Fruit fly (Drosophila melanogaster) whole organism, prepupa: ENCODE results near the gene UQCR-6.4L.
"Not testable (repeated sequence)": the region's sequence is repeated elsewhere in the genome, so short reads cannot be mapped to it uniquely, and the experiment has no call there.

Experiments
- CG1621 ChIP-seq: fragments of 200-800 bp; sonication (Bioruptor generic); optimal IDR thresholded peaks from 3 replicates; lab custom pipeline; 2018; ENCODE audit warnings: missing biosample characterization, mild to moderate bottlenecking, missing genetic modification characterization
- CG3919 ChIP-seq: fragments of 200-800 bp; sonication (Bioruptor generic); optimal IDR thresholded peaks from 3 replicates; lab custom pipeline; 2016; ENCODE audit warnings: missing biosample characterization, missing genetic modification characterization
- CG4318 ChIP-seq: fragments of 200-800 bp; sonication (Bioruptor generic); optimal IDR thresholded peaks from 3 replicates; lab custom pipeline; 2017; ENCODE audit warnings: missing biosample characterization, mild to moderate bottlenecking, missing genetic modification characterization
- Eip75B ChIP-seq: fragments of 200-800 bp; sonication (Bioruptor generic); optimal IDR thresholded peaks from 3 replicates; lab custom pipeline; 2016; ENCODE audit warnings: missing biosample characterization, missing genetic modification characterization
- Hr38 ChIP-seq: sonication (Bioruptor generic); optimal IDR thresholded peaks from 2 replicates; lab custom pipeline; 2016; ENCODE audit warnings: missing biosample characterization, missing genetic modification characterization
- Hr39 ChIP-seq: fragments of 200-800 bp; sonication (Bioruptor generic); optimal IDR thresholded peaks from 2 replicates; lab custom pipeline; 2016; ENCODE audit warnings: missing biosample characterization, missing genetic modification characterization
- Hr4 ChIP-seq: fragments of 200-800 bp; sonication (Bioruptor generic); optimal IDR thresholded peaks from 3 replicates; lab custom pipeline; 2016; ENCODE audit warnings: missing biosample characterization, missing genetic modification characterization
- OdsH ChIP-seq: fragments of 200-800 bp; sonication (Bioruptor generic); optimal IDR thresholded peaks from 3 replicates; lab custom pipeline; 2016; ENCODE audit warnings: missing biosample characterization, missing genetic modification characterization
- Smox ChIP-seq: fragments of 200-800 bp; sonication (Bioruptor generic); optimal IDR thresholded peaks from 3 replicates; lab custom pipeline; 2016; ENCODE audit warnings: missing biosample characterization, missing genetic modification characterization
- Sox15 ChIP-seq: fragments of 200-800 bp; sonication (Bioruptor generic); optimal IDR thresholded peaks from 3 replicates; lab custom pipeline; 2016; ENCODE audit warnings: missing biosample characterization, missing genetic modification characterization
- acj6 ChIP-seq: fragments of 200-800 bp; sonication (Bioruptor generic); optimal IDR thresholded peaks from 3 replicates; lab custom pipeline; 2016; ENCODE audit warnings: missing biosample characterization, missing genetic modification characterization
- eg ChIP-seq: fragments of 200-800 bp; sonication (Bioruptor generic); IDR thresholded peaks from 3 replicates; pipeline ENCODE4 v1.3.6; 2022; ENCODE audit warnings: missing biosample characterization, missing genetic modification characterization
- topi ChIP-seq: fragments of 200-800 bp; sonication (Bioruptor generic); optimal IDR thresholded peaks from 3 replicates; lab custom pipeline; 2016; ENCODE audit warnings: missing biosample characterization, missing genetic modification characterization

DNA sequence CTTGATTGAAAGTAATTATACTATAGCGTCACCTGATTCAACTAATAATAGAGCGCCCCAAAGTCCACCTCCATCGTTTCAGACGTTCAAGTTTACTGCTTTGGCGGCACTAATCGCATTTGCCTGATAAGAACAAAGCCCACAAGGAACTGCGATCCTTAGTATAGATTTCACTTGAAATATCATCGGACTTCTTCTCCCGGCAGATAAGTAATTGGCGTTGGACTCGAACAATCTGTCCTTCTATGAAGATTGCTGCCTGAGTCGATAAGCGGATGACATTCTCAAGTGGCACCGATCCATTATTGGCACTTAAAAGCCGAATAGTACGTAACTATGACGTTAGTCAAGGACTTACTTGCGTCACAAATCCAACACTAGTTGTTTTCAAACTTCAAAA lies 6.7 kb downstream of the UQCR-6.4L start, which contains the start of gene Mipp1:
- TF ChIP-seq Sox15 (GFP tag; lab: Kevin White, UChicago); CG4318; Eip75B (GFP tag; lab: Kevin White, UChicago); topi (GFP tag; lab: Kevin White, UChicago); OdsH (GFP tag; lab: Kevin White, UChicago); CG3919 (GFP tag; lab: Kevin White, UChicago); acj6 (GFP tag; lab: Kevin White, UChicago); CG1621 (tag; lab: Kevin White, UChicago); Hr39 (GFP tag; lab: Kevin White, UChicago); Hr38; Smox (GFP tag; lab: Kevin White, UChicago); eg; Hr4 (GFP tag; lab: Kevin White, UChicago): not testable (repeated sequence)
